Fruit fly (Drosophila melanogaster): ENCODE results near the gene glo.

glo gene

dm6 chr3R:11855156-11855555 lies 35.9 kb upstream of the glo start (continued):
- TF ChIP-seq scrt (GFP tag; optimal IDR thresholded peaks at IDR 0.05), result no peak
- TF ChIP-seq Atf-2 (GFP tag; optimal IDR thresholded peaks at IDR 0.05), result no peak
- TF ChIP-seq CG11695 (GFP tag; IDR thresholded peaks at IDR 0.05), result peak; percentile 36; the same call in 1 of the 3 replicates
- no peak for TF ChIP-seq CG4707 (GFP tag; optimal IDR thresholded peaks at IDR 0.05)
- TF ChIP-seq Vsx1 (GFP tag; optimal IDR thresholded peaks at IDR 0.05), result peak; percentile 1
- TF ChIP-seq sima (GFP tag; optimal IDR thresholded peaks at IDR 0.05), result no peak
- no peak for TF ChIP-seq emc (GFP tag; optimal IDR thresholded peaks at IDR 0.05)
- TF ChIP-seq sd (tag; optimal IDR thresholded peaks at IDR 0.05), result no peak
- TF ChIP-seq Eip74EF (GFP tag; optimal IDR thresholded peaks at IDR 0.05), result no peak
- no peak for TF ChIP-seq pita (GFP tag; optimal IDR thresholded peaks at IDR 0.05)
- no peak for TF ChIP-seq CG7786 (GFP tag; optimal IDR thresholded peaks at IDR 0.05)
- no peak for TF ChIP-seq z (GFP tag; IDR thresholded peaks at IDR 0.05)
- TF ChIP-seq bigmax (GFP tag; optimal IDR thresholded peaks at IDR 0.05), result no peak
- no peak for TF ChIP-seq MTF-1 (GFP tag; optimal IDR thresholded peaks at IDR 0.05; ENCODE audit: borderline replicate concordance)
- TF ChIP-seq Ptx1 (GFP tag; IDR thresholded peaks at IDR 0.05), result peak; percentile 61
- 0 out of 2 replicates have a peak, but pooled peaks have one; percentile 18 for TF ChIP-seq al (GFP tag; IDR thresholded peaks at IDR 0.05)
- TF ChIP-seq CG8388 (GFP tag; optimal IDR thresholded peaks at IDR 0.05), result peak; percentile 17
- TF ChIP-seq CG7556 (GFP tag; optimal IDR thresholded peaks at IDR 0.05), result peak; percentile 36
- no peak for TF ChIP-seq bowl (GFP tag; IDR thresholded peaks at IDR 0.05)
- no peak for TF ChIP-seq CG6791 (GFP tag; IDR thresholded peaks at IDR 0.05; ENCODE audit: partially characterized antibody)
- TF ChIP-seq prd (optimal IDR thresholded peaks at IDR 0.05), result no peak
- TF ChIP-seq prd (GFP tag; IDR thresholded peaks at IDR 0.05), result peak; percentile 55
- TF ChIP-seq gfzf (GFP tag; optimal IDR thresholded peaks at IDR 0.05), result no peak
- no peak for TF ChIP-seq CG7372 (GFP tag; IDR thresholded peaks at IDR 0.05)
- TF ChIP-seq pho (GFP tag; optimal IDR thresholded peaks at IDR 0.05), result no peak
- no peak for TF ChIP-seq CG16863 (GFP tag; optimal IDR thresholded peaks at IDR 0.05)
- no peak for TF ChIP-seq CG18476 (GFP tag; optimal IDR thresholded peaks at IDR 0.05)
- peak; percentile 43; the same call in 1 of the 2 replicates for TF ChIP-seq CG32532 (GFP tag; IDR thresholded peaks at IDR 0.05)
- no peak for TF ChIP-seq Sry-δ (GFP tag; optimal IDR thresholded peaks at IDR 0.05)
- no peak for TF ChIP-seq CG1832 (GFP tag; optimal IDR thresholded peaks at IDR 0.05)
- no peak for TF ChIP-seq Fer1 (GFP tag; optimal IDR thresholded peaks at IDR 0.05)
- no peak for TF ChIP-seq psq (GFP tag; optimal IDR thresholded peaks at IDR 0.05)
- peak; percentile 44 for TF ChIP-seq unpg (GFP tag; optimal IDR thresholded peaks at IDR 0.05)
- TF ChIP-seq ewg (GFP tag; optimal IDR thresholded peaks at IDR 0.05), result no peak
- peak; percentile 47 for TF ChIP-seq CG18599 (GFP tag; optimal IDR thresholded peaks at IDR 0.05)
- TF ChIP-seq trh (GFP tag; optimal IDR thresholded peaks at IDR 0.05), result no peak
- TF ChIP-seq sqz (GFP tag; optimal IDR thresholded peaks at IDR 0.05), result no peak
- peak; percentile 65 for TF ChIP-seq row (GFP tag; IDR thresholded peaks at IDR 0.05)
- no peak for TF ChIP-seq Hr39 (optimal IDR thresholded peaks at IDR 0.05)
- peak; percentile 38 for TF ChIP-seq PHDP (tag; optimal IDR thresholded peaks at IDR 0.05)
- TF ChIP-seq CG10959 (GFP tag; IDR thresholded peaks at IDR 0.05), result no peak
- TF ChIP-seq Dek (tag; optimal IDR thresholded peaks at IDR 0.05), result peak; percentile 14
- TF ChIP-seq zen2 (GFP tag; IDR thresholded peaks at IDR 0.05; ENCODE audit: partially characterized antibody), result no peak
- no peak for TF ChIP-seq CG17568 (GFP tag; optimal IDR thresholded peaks at IDR 0.05)
- TF ChIP-seq en (GFP tag; optimal IDR thresholded peaks at IDR 0.05), result no peak
- no peak for TF ChIP-seq trem (tag; optimal IDR thresholded peaks at IDR 0.05)
- TF ChIP-seq Rx (GFP tag; IDR thresholded peaks at IDR 0.05), result no peak
- no peak for TF ChIP-seq CG2889 (GFP tag; IDR thresholded peaks at IDR 0.05)
- no peak for TF ChIP-seq cg (GFP tag; optimal IDR thresholded peaks at IDR 0.05)
- no peak for TF ChIP-seq CG31388 (GFP tag; optimal IDR thresholded peaks at IDR 0.05)
- TF ChIP-seq Atf3 (GFP tag; optimal IDR thresholded peaks at IDR 0.05), result no peak
- no peak for TF ChIP-seq CG12104 (GFP tag; optimal IDR thresholded peaks at IDR 0.05)
